Worm (Caenorhabditis elegans) whole organism, young adult: Measurements from ENCODE around the gene F36A4.4.

Source experiments
- C17E4.6 ChIP-seq: fragments of 200-800 bp; sonication (Bioruptor generic); IDR thresholded peaks from 2 replicates; pipeline ENCODE4 v1.3.6; 2022; ENCODE audit warnings: missing genetic modification reagents, missing genetic modification characterization, missing compliant biosample characterization
- F23B12.7 ChIP-seq: sonication (generic microtip); optimal IDR thresholded peaks from 2 replicates; lab custom pipeline; 2017; ENCODE audit warnings: missing genetic modification characterization, mild to moderate bottlenecking, missing compliant biosample characterization, antibody characterized with exemption, moderate library complexity; ENCODE audit not compliant: insufficient read depth
- F33H1.4 ChIP-seq: fragments of 200-800 bp; sonication (Bioruptor generic); IDR thresholded peaks from 2 replicates; pipeline ENCODE4 v1.3.6; 2022; ENCODE audit warnings: missing genetic modification reagents, missing genetic modification characterization, missing compliant biosample characterization
- F39B2.1 ChIP-seq: fragments of 200-800 bp; sonication (Bioruptor generic); IDR thresholded peaks from 2 replicates; pipeline ENCODE4 v1.3.6; 2022; ENCODE audit warnings: missing genetic modification reagents, missing genetic modification characterization, missing compliant biosample characterization
- F49E8.2 ChIP-seq: sonication (generic microtip); optimal IDR thresholded peaks from 3 replicates; lab custom pipeline; 2017; ENCODE audit warnings: missing genetic modification characterization, mild to moderate bottlenecking, missing compliant biosample characterization, antibody characterized with exemption, moderate library complexity; ENCODE audit not compliant: insufficient read depth
- F55B11.4 ChIP-seq: sonication (generic microtip); optimal IDR thresholded peaks from 2 replicates; lab custom pipeline; 2016; ENCODE audit warnings: missing compliant biosample characterization, missing genetic modification characterization, borderline replicate concordance; ENCODE audit not compliant: insufficient read depth
- F57C9.4 ChIP-seq: sonication (generic microtip); optimal IDR thresholded peaks from 2 replicates; lab custom pipeline; 2017; ENCODE audit warnings: mild to moderate bottlenecking, missing genetic modification characterization, missing compliant biosample characterization
- T26A5.8 ChIP-seq: sonication (generic microtip); optimal IDR thresholded peaks from 2 replicates; lab custom pipeline; 2016; ENCODE audit warnings: missing genetic modification characterization, missing compliant biosample characterization
- Y53G8AR.9 ChIP-seq: fragments of 200-800 bp; sonication (Bioruptor generic); conservative IDR thresholded peaks from 2 replicates; pipeline ENCODE4 v1.3.6; 2022; ENCODE audit warnings: missing genetic modification reagents, missing genetic modification characterization, missing compliant biosample characterization
- Y79H2A.3 ChIP-seq: fragments of 200-800 bp; sonication (Bioruptor generic); conservative IDR thresholded peaks from 2 replicates; pipeline ENCODE4 v1.3.6; 2022; ENCODE audit warnings: missing genetic modification reagents, missing genetic modification characterization, missing compliant biosample characterization
- ZK185.1 ChIP-seq: sonication (generic microtip); optimal IDR thresholded peaks from 2 replicates; lab custom pipeline; 2016; ENCODE audit warnings: mild to moderate bottlenecking, missing genetic modification characterization, missing compliant biosample characterization; ENCODE audit not compliant: poor library complexity, severe bottlenecking
- akir-1 ChIP-seq: fragments of 200-800 bp; sonication (Bioruptor generic); optimal IDR thresholded peaks from 2 replicates; lab custom pipeline; 2018; ENCODE audit warnings: mild to moderate bottlenecking, missing genetic modification characterization, moderate library complexity, missing compliant biosample characterization
- ama-1 ChIP-seq, 3 experiments: fragments of 150-350 bp in 1 of 3; sonication (generic microtip) in 2 of 3; optimal IDR thresholded peaks; 2 replicates each; lab custom pipeline; 2014 to 2018; ENCODE audit warnings: missing biosample characterization in 2 of 3, missing genetic modification characterization in 2 of 3, missing genetic modification reagents in 2 of 3
- aptf-2 ChIP-seq: fragments of 200-800 bp; sonication (Bioruptor generic); conservative IDR thresholded peaks from 2 replicates; pipeline ENCODE4 v1.3.6; 2022; ENCODE audit warnings: missing genetic modification reagents, missing genetic modification characterization, missing compliant biosample characterization
- atf-7 ChIP-seq: sonication (generic microtip); optimal IDR thresholded peaks from 2 replicates; lab custom pipeline; 2017; ENCODE audit warnings: mild to moderate bottlenecking, missing genetic modification characterization, missing compliant biosample characterization
- athp-1 ChIP-seq: sonication (generic microtip); optimal IDR thresholded peaks from 2 replicates; lab custom pipeline; 2017; ENCODE audit warnings: mild to moderate bottlenecking, missing genetic modification characterization, missing compliant biosample characterization
- bed-1 ChIP-seq: fragments of 200-800 bp; sonication (Bioruptor generic); IDR thresholded peaks from 2 replicates; pipeline ENCODE4 v1.3.6; 2022; ENCODE audit warnings: missing genetic modification reagents, missing genetic modification characterization, missing compliant biosample characterization
- ceh-79 ChIP-seq: sonication (generic microtip); optimal IDR thresholded peaks from 2 replicates; lab custom pipeline; 2017; ENCODE audit warnings: mild to moderate bottlenecking, missing genetic modification characterization, missing compliant biosample characterization
- dox-1 ChIP-seq: fragments of 200-800 bp; sonication (Bioruptor generic); IDR thresholded peaks from 2 replicates; pipeline ENCODE4 v1.3.6; 2022; ENCODE audit warnings: missing genetic modification reagents, missing genetic modification characterization, missing compliant biosample characterization
- dpl-1 ChIP-seq: fragments of 150-350 bp; optimal IDR thresholded peaks from 2 replicates; lab custom pipeline; 2014; ENCODE audit warnings: missing biosample characterization, missing genetic modification reagents, missing genetic modification characterization
- efl-1 ChIP-seq: fragments of 150-350 bp; optimal IDR thresholded peaks from 2 replicates; lab custom pipeline; 2014; ENCODE audit warnings: missing biosample characterization, missing genetic modification reagents, missing genetic modification characterization
- egrh-3 ChIP-seq: fragments of 200-800 bp; sonication (Bioruptor generic); IDR thresholded peaks from 2 replicates; pipeline ENCODE4 v1.3.6; 2022; ENCODE audit warnings: missing genetic modification reagents, missing genetic modification characterization, missing compliant biosample characterization
- ets-4 ChIP-seq: fragments of 200-800 bp; sonication (Bioruptor generic); optimal IDR thresholded peaks from 2 replicates; lab custom pipeline; 2018; ENCODE audit warnings: mild to moderate bottlenecking, missing genetic modification characterization, missing compliant biosample characterization
- fkh-3 ChIP-seq: sonication (generic microtip); optimal IDR thresholded peaks from 2 replicates; lab custom pipeline; 2016; ENCODE audit warnings: mild to moderate bottlenecking, missing genetic modification characterization, missing compliant biosample characterization
- let-607 ChIP-seq, 2 experiments: fragments of 200-800 bp in 1 of 2; sonication (Bioruptor generic) in 1 of 2; sonication (generic microtip) in 1 of 2; optimal IDR thresholded peaks; 2 replicates each; lab custom pipeline; 2016 to 2018; ENCODE audit warnings: mild to moderate bottlenecking in 2 of 2, missing compliant biosample characterization in 2 of 2, missing genetic modification characterization in 2 of 2, moderate library complexity in 2 of 2, missing genotype in 1 of 2
- lin-35 ChIP-seq, 3 experiments: fragments of 150-350 bp in 2 of 3; sonication (generic microtip) in 1 of 3; optimal IDR thresholded peaks; 2 replicates each; lab custom pipeline; 2014 to 2018; ENCODE audit warnings: missing biosample characterization in 3 of 3, missing genetic modification characterization in 3 of 3, missing genetic modification reagents in 3 of 3
- lin-40 ChIP-seq: sonication (generic microtip); optimal IDR thresholded peaks from 2 replicates; lab custom pipeline; 2016; ENCODE audit warnings: missing genetic modification characterization, mild to moderate bottlenecking, missing compliant biosample characterization, missing genotype, missing genetic modification reagents
- lsl-1 ChIP-seq: fragments of 200-800 bp; sonication (Bioruptor generic); optimal IDR thresholded peaks from 2 replicates; lab custom pipeline; 2018; ENCODE audit warnings: mild to moderate bottlenecking, missing genetic modification characterization, moderate library complexity, missing compliant biosample characterization
- lsy-27 ChIP-seq: sonication (generic microtip); optimal IDR thresholded peaks from 2 replicates; lab custom pipeline; 2017; ENCODE audit warnings: missing genetic modification characterization, mild to moderate bottlenecking, missing compliant biosample characterization, antibody characterized with exemption, missing genotype, borderline replicate concordance; ENCODE audit not compliant: insufficient read depth
- madf-10 ChIP-seq: sonication (generic microtip); optimal IDR thresholded peaks from 2 replicates; lab custom pipeline; 2016; ENCODE audit warnings: mild to moderate bottlenecking, missing genetic modification characterization, missing compliant biosample characterization
- madf-6 ChIP-seq: fragments of 200-800 bp; sonication (Bioruptor generic); IDR thresholded peaks from 2 replicates; pipeline ENCODE4 v1.3.6; 2022; ENCODE audit warnings: missing genetic modification reagents, missing genetic modification characterization, missing compliant biosample characterization
- madf-8 ChIP-seq: fragments of 200-800 bp; sonication (Bioruptor generic); conservative IDR thresholded peaks from 2 replicates; pipeline ENCODE4 v1.3.6; 2022; ENCODE audit warnings: missing genetic modification reagents, missing genetic modification characterization, missing compliant biosample characterization
- mel-28 ChIP-seq: sonication (generic microtip); optimal IDR thresholded peaks from 2 replicates; lab custom pipeline; 2016; ENCODE audit warnings: borderline replicate concordance, mild to moderate bottlenecking, missing genetic modification characterization, missing compliant biosample characterization
- mxl-1 ChIP-seq: sonication (generic microtip); optimal IDR thresholded peaks from 2 replicates; lab custom pipeline; 2016; ENCODE audit warnings: missing genetic modification characterization, missing compliant biosample characterization
- nfya-1 ChIP-seq: sonication (generic microtip); optimal IDR thresholded peaks from 2 replicates; lab custom pipeline; 2017; ENCODE audit warnings: antibody characterized with exemption, missing compliant biosample characterization, missing genetic modification characterization, borderline replicate concordance; ENCODE audit not compliant: insufficient read depth
- nfya-2 ChIP-seq: fragments of 200-800 bp; sonication (Bioruptor generic); IDR thresholded peaks from 2 replicates; pipeline ENCODE4 v1.3.6; 2022; ENCODE audit warnings: missing genetic modification reagents, missing genetic modification characterization, missing compliant biosample characterization
- nhr-80 ChIP-seq: sonication (generic microtip); optimal IDR thresholded peaks from 2 replicates; lab custom pipeline; 2016; ENCODE audit warnings: missing genetic modification characterization, missing compliant biosample characterization
- rec-8 ChIP-seq, 2 experiments: sonication (generic microtip); optimal IDR thresholded peaks; 2 replicates each; lab custom pipeline; 2016; ENCODE audit warnings: mild to moderate bottlenecking in 2 of 2, missing genetic modification characterization in 2 of 2, missing genetic modification reagents in 2 of 2, missing genotype in 2 of 2, missing biosample characterization in 1 of 2, missing compliant biosample characterization in 1 of 2, moderate library complexity in 1 of 2
- sea-2 ChIP-seq: fragments of 200-800 bp; sonication (Bioruptor generic); IDR thresholded peaks from 2 replicates; pipeline ENCODE4 v1.3.6; 2022; ENCODE audit warnings: missing genetic modification characterization, missing compliant biosample characterization
- somi-1 ChIP-seq: fragments of 200-800 bp; sonication (Bioruptor generic); optimal IDR thresholded peaks from 2 replicates; lab custom pipeline; 2018; ENCODE audit warnings: mild to moderate bottlenecking, missing genetic modification characterization, missing compliant biosample characterization
- tbp1 ChIP-seq: fragments of 200-800 bp; sonication (Bioruptor generic); optimal IDR thresholded peaks from 2 replicates; lab custom pipeline; 2018; ENCODE audit warnings: mild to moderate bottlenecking, missing genetic modification characterization, missing compliant biosample characterization
- tbx-9 ChIP-seq: sonication (generic microtip); optimal IDR thresholded peaks from 2 replicates; lab custom pipeline; 2016; ENCODE audit warnings: borderline replicate concordance, missing genetic modification characterization, inconsistent platforms, missing compliant biosample characterization
- ztf-22 ChIP-seq: fragments of 200-800 bp; sonication (Bioruptor generic); optimal IDR thresholded peaks from 2 replicates; lab custom pipeline; 2018; ENCODE audit warnings: mild to moderate bottlenecking, missing genetic modification characterization, moderate library complexity, missing compliant biosample characterization
- ztf-6 ChIP-seq: fragments of 200-800 bp; sonication (Bioruptor generic); IDR thresholded peaks from 2 replicates; pipeline ENCODE4 v1.3.6; 2022; ENCODE audit warnings: missing genetic modification reagents, missing genetic modification characterization, missing compliant biosample characterization

Gene F36A4.4

ce11 chrIV:4306317-4306716, 38.9 kb downstream of the F36A4.4 start:
- TF ChIP-seq F39B2.1, result no peak
- no peak for TF ChIP-seq F33H1.4 (GFP tag; lab: Robert Waterston, UW)
- TF ChIP-seq let-607 (tag; optimal IDR thresholded peaks at IDR 0.05; lab: Kevin White, UChicago), result no peak
- no peak for TF ChIP-seq lsy-27 (tag; lab: Kevin White, UChicago)
- no peak for TF ChIP-seq sea-2 (GFP tag; lab: Robert Waterston, UW)
- no peak for TF ChIP-seq ets-4 (GFP tag; lab: Kevin White, UChicago)
- TF ChIP-seq C17E4.6 (GFP tag; lab: Robert Waterston, UW), result no peak
- no peak for TF ChIP-seq mel-28

ce11 chrIV:4307227-4307946, 40.0 kb downstream of the F36A4.4 start, which contains the start of gene set-9:
Gene set-9 (plus strand): TSS chrIV:4307896.
- TF ChIP-seq aptf-2 (GFP tag; lab: Robert Waterston, UW), result no peak
- peak; percentile 73 for TF ChIP-seq efl-1
- TF ChIP-seq tbx-9, result no peak
- TF ChIP-seq ztf-6 (GFP tag; lab: Robert Waterston, UW), result no peak
- no peak for TF ChIP-seq rec-8 (tag; optimal IDR thresholded peaks at IDR 0.05; lab: Kevin White, UChicago)
- no peak for TF ChIP-seq ets-4 (GFP tag; lab: Kevin White, UChicago)
- no peak for TF ChIP-seq dox-1 (GFP tag; lab: Robert Waterston, UW)
- TF ChIP-seq mxl-1 (tag; lab: Kevin White, UChicago), result no peak
- TF ChIP-seq ztf-22 (GFP tag; lab: Kevin White, UChicago), result no peak
- no peak for TF ChIP-seq nfya-2 (GFP tag; lab: Robert Waterston, UW)
- no peak for TF ChIP-seq nhr-80
- TF ChIP-seq madf-8 (GFP tag; lab: Robert Waterston, UW), result peak; percentile 39; the same call in 1 of the 2 replicates
- TF ChIP-seq Y79H2A.3 (GFP tag; lab: Robert Waterston, UW), result no peak
- TF ChIP-seq ZK185.1 (tag; lab: Kevin White, UChicago), result no peak
- no peak for TF ChIP-seq Y53G8AR.9 (GFP tag; lab: Robert Waterston, UW)
- peak; percentile 85 for TF ChIP-seq lsl-1 (GFP tag; lab: Kevin White, UChicago)
- TF ChIP-seq ama-1 (optimal IDR thresholded peaks at IDR 0.05; lab: Kevin White, UChicago), result no peak
- TF ChIP-seq ama-1 (GFP tag; optimal IDR thresholded peaks at IDR 0.05; lab: Kevin White, UChicago), result no peak
- TF ChIP-seq fkh-3 (tag; lab: Kevin White, UChicago), result no peak
- TF ChIP-seq athp-1 (tag; lab: Kevin White, UChicago), result no peak
- no peak for TF ChIP-seq atf-7 (tag; lab: Kevin White, UChicago)
- TF ChIP-seq F33H1.4 (GFP tag; lab: Robert Waterston, UW), result 0 out of 2 replicates have a peak, but pooled peaks have one; percentile 24
- no peak for TF ChIP-seq somi-1 (GFP tag; lab: Kevin White, UChicago)
- TF ChIP-seq tbp1 (GFP tag; lab: Kevin White, UChicago), result no peak
- no peak for TF ChIP-seq bed-1 (GFP tag; lab: Robert Waterston, UW)
- TF ChIP-seq F57C9.4 (tag; lab: Kevin White, UChicago), result no peak
- TF ChIP-seq ceh-79 (tag; lab: Kevin White, UChicago), result no peak
- TF ChIP-seq akir-1 (GFP tag; lab: Kevin White, UChicago), result no peak
- no peak for TF ChIP-seq madf-10 (tag; lab: Kevin White, UChicago)
- peak; percentile 60 for TF ChIP-seq F49E8.2 (tag; lab: Kevin White, UChicago)
- TF ChIP-seq madf-6 (GFP tag; lab: Robert Waterston, UW), result peak; percentile 57
- no peak for TF ChIP-seq lsy-27 (tag; lab: Kevin White, UChicago)
- no peak for TF ChIP-seq lin-40 (tag; lab: Kevin White, UChicago)
- TF ChIP-seq egrh-3 (GFP tag; lab: Robert Waterston, UW), result no peak
- no peak for TF ChIP-seq nfya-1 (tag; lab: Kevin White, UChicago)
- TF ChIP-seq F23B12.7 (tag; lab: Kevin White, UChicago), result no peak
- TF ChIP-seq T26A5.8 (tag; lab: Kevin White, UChicago), result no peak
- TF ChIP-seq dpl-1, result peak; percentile 8
- TF ChIP-seq F55B11.4 (tag; lab: Kevin White, UChicago), result no peak
- TF ChIP-seq lin-35 (GFP tag; optimal IDR thresholded peaks at IDR 0.05; lab: Kevin White, UChicago), result no peak
